Fruit fly (Drosophila melanogaster): Measurements from ENCODE around the gene ICA69.

DNA sequence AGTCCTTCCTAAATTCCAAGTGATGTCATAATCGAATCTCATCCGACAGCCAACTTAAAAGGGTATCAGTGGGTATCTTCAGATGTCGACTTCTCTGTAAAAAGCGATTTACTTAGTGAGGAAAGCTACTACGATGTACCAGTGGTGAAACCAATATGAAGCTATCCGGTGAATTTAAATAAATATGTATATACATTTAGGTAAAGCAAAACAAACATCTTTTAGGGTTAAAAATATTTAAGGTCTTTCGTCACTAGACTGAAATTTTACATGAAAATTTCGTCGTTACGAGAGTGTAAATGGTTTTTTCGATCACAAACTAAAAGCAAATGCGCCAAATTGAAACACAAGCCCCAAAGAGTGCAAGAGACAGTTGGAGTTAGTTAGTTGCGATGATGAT, 24.4 kb upstream of the ICA69 start:
- no peak for TF ChIP-seq CG16779 (tag; optimal IDR thresholded peaks at IDR 0.05)
- peak; percentile 9 for TF ChIP-seq OdsH (GFP tag; optimal IDR thresholded peaks at IDR 0.05)
- TF ChIP-seq svp (GFP tag): peak; percentile 47
- TF ChIP-seq CG3032 (tag; optimal IDR thresholded peaks at IDR 0.05): no peak
- 0 out of 3 replicates have a peak, but pooled peaks have one; percentile 32 for TF ChIP-seq eg (GFP tag; IDR thresholded peaks at IDR 0.05)
- TF ChIP-seq Sox15 (GFP tag; optimal IDR thresholded peaks at IDR 0.05): no peak
- no peak for TF ChIP-seq Smox (GFP tag; optimal IDR thresholded peaks at IDR 0.05)

All from whole organism, prepupa.